Worm (Caenorhabditis elegans) whole organism, mixed stage, embryonic: ENCODE results near the gene C53A3.3.

Source experiments
- cnd-1 ChIP-seq: fragments of 200-800 bp; sonication (Bioruptor generic); optimal IDR thresholded peaks from 2 replicates; lab custom pipeline; 2018; ENCODE audit warnings: mild to moderate bottlenecking, missing genetic modification characterization, missing compliant biosample characterization
- elt-1 ChIP-seq: sonication (generic microtip); optimal IDR thresholded peaks from 2 replicates; lab custom pipeline; 2017; ENCODE audit warnings: missing genetic modification characterization, mild to moderate bottlenecking, missing compliant biosample characterization, antibody characterized with exemption, moderate library complexity, borderline replicate concordance; ENCODE audit not compliant: insufficient read depth
- nhr-28 ChIP-seq: fragments of 150-350 bp; optimal IDR thresholded peaks from 2 replicates; lab custom pipeline; 2014; ENCODE audit warnings: missing biosample characterization, missing genetic modification characterization
- unc-120 ChIP-seq: sonication (generic microtip); optimal IDR thresholded peaks from 2 replicates; lab custom pipeline; 2017; ENCODE audit warnings: missing genetic modification characterization, missing compliant biosample characterization; ENCODE audit not compliant: poor library complexity, severe bottlenecking

DNA sequence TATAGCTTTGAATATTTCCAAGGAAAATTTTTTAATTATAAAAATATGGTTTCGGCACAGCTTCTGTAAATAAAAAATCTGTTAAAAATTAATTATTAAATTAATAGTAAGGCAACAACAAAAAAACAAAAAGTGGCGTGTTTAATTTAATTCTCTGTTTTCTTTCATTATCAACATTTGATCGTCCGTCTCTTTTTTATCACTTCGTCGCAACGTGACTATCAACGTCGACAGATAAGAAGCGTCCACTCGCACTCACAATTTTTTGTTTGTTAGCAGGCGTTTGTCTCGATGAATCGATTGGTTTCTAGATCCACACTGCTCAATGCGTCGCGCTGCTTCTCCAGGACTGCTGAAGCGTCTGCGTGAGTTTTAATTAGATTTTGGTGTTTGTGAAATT, 43.6 kb upstream of the C53A3.3 start, which contains the start of gene gcst-1:
- no peak for TF ChIP-seq unc-120 (tag; lab: Kevin White, UChicago)
- no peak for TF ChIP-seq elt-1 (tag; lab: Kevin White, UChicago)
- no peak for TF ChIP-seq nhr-28
- no peak for TF ChIP-seq cnd-1
